Fruit fly (Drosophila melanogaster) whole organism, embryonic: ENCODE measurements around the gene CG8112.

Source experiments
- BEAF-32 ChIP-seq: fragments of 200-800 bp; sonication (Bioruptor generic); optimal IDR thresholded peaks from 3 replicates; lab custom pipeline; 2017; ENCODE audit warnings: missing biosample characterization, missing genetic modification characterization, mild to moderate bottlenecking, moderate library complexity, missing genetic modification reagents
- CG11093 ChIP-seq: fragments of 200-800 bp; sonication (Bioruptor generic); IDR thresholded peaks from 3 replicates; pipeline ENCODE4 v1.3.6; 2022; ENCODE audit warnings: missing biosample characterization, missing genetic modification characterization
- CG11560 ChIP-seq: fragments of 200-800 bp; sonication (Bioruptor generic); IDR thresholded peaks from 3 replicates; pipeline ENCODE4 v1.3.6; 2022; ENCODE audit warnings: missing biosample characterization, missing genetic modification characterization
- CG12769 ChIP-seq: fragments of 200-800 bp; sonication (Bioruptor generic); optimal IDR thresholded peaks from 2 replicates; lab custom pipeline; 2019; ENCODE audit warnings: missing biosample characterization, mild to moderate bottlenecking, missing genetic modification characterization, moderate library complexity
- CG13287 ChIP-seq: fragments of 200-800 bp; sonication (Bioruptor generic); IDR thresholded peaks from 2 replicates; pipeline ENCODE4 v1.3.6; 2022; ENCODE audit warnings: missing biosample characterization, missing genetic modification characterization; ENCODE audit not compliant: partially characterized antibody
- CG13775 ChIP-seq: fragments of 200-800 bp; sonication (Bioruptor generic); optimal IDR thresholded peaks from 3 replicates; lab custom pipeline; 2017; ENCODE audit warnings: missing biosample characterization, mild to moderate bottlenecking, missing genetic modification characterization
- CG17912 ChIP-seq: fragments of 200-800 bp; sonication (Bioruptor generic); optimal IDR thresholded peaks from 2 replicates; lab custom pipeline; 2018; ENCODE audit warnings: missing biosample characterization, mild to moderate bottlenecking, missing genetic modification characterization
- CG1792 ChIP-seq: fragments of 200-800 bp; sonication (Bioruptor generic); optimal IDR thresholded peaks from 2 replicates; lab custom pipeline; 2016; ENCODE audit warnings: missing biosample characterization, missing genetic modification characterization
- CG2120 ChIP-seq: fragments of 200-800 bp; sonication (Bioruptor generic); optimal IDR thresholded peaks from 3 replicates; lab custom pipeline; 2016; ENCODE audit warnings: missing biosample characterization, missing genetic modification characterization
- CG31224 ChIP-seq: fragments of 200-800 bp; sonication (Bioruptor generic); IDR thresholded peaks from 2 replicates; pipeline ENCODE4 v1.3.6; 2022; ENCODE audit warnings: missing biosample characterization, missing genetic modification characterization
- CG3163 ChIP-seq: fragments of 200-800 bp; sonication (Bioruptor generic); optimal IDR thresholded peaks from 3 replicates; lab custom pipeline; 2016; ENCODE audit warnings: missing biosample characterization, missing genetic modification characterization
- CG4730 ChIP-seq: fragments of 200-800 bp; sonication (Bioruptor generic); IDR thresholded peaks from 2 replicates; pipeline ENCODE4 v1.3.6; 2022; ENCODE audit warnings: missing biosample characterization, missing genetic modification characterization
- CG5180 ChIP-seq: fragments of 200-800 bp; sonication (Bioruptor generic); optimal IDR thresholded peaks from 3 replicates; lab custom pipeline; 2017; ENCODE audit warnings: missing biosample characterization, missing genetic modification characterization, mild to moderate bottlenecking, moderate library complexity, missing genetic modification reagents
- CG5245 ChIP-seq: fragments of 200-800 bp; sonication (Bioruptor generic); optimal IDR thresholded peaks from 3 replicates; lab custom pipeline; 2016; ENCODE audit warnings: missing biosample characterization, missing genetic modification characterization
- CG6175 ChIP-seq: fragments of 200-800 bp; sonication (Bioruptor generic); IDR thresholded peaks from 3 replicates; pipeline ENCODE4 v1.3.6; 2022; ENCODE audit warnings: missing biosample characterization, missing genetic modification characterization
- CG6683 ChIP-seq: fragments of 200-800 bp; sonication (Bioruptor generic); optimal IDR thresholded peaks from 2 replicates; lab custom pipeline; 2017; ENCODE audit warnings: missing biosample characterization, mild to moderate bottlenecking, missing genetic modification characterization, missing genetic modification reagents
- CG7556 ChIP-seq: fragments of 200-800 bp; sonication (Bioruptor generic); optimal IDR thresholded peaks from 2 replicates; lab custom pipeline; 2017; ENCODE audit warnings: missing biosample characterization, mild to moderate bottlenecking, missing genetic modification characterization
- CG8478 ChIP-seq: fragments of >200 bp; optimal IDR thresholded peaks from 2 replicates; lab custom pipeline; 2018
- CG8765 ChIP-seq: fragments of 200-800 bp; sonication (Bioruptor generic); IDR thresholded peaks from 2 replicates; pipeline ENCODE4 v1.3.6; 2022; ENCODE audit warnings: missing biosample characterization, missing genetic modification characterization
- CG8924 ChIP-seq: fragments of 200-800 bp; optimal IDR thresholded peaks from 3 replicates; lab custom pipeline; 2019; ENCODE audit warnings: missing biosample characterization, mild to moderate bottlenecking, missing genetic modification characterization, moderate library complexity
- CG9932 ChIP-seq: fragments of 200-800 bp; sonication (Bioruptor generic); IDR thresholded peaks from 2 replicates; pipeline ENCODE4 v1.3.6; 2022; ENCODE audit warnings: missing biosample characterization, missing genetic modification characterization
- Dad ChIP-seq: fragments of 200-800 bp; sonication (Bioruptor generic); optimal IDR thresholded peaks from 3 replicates; lab custom pipeline; 2016; ENCODE audit warnings: missing biosample characterization, missing genetic modification characterization
- Dbx ChIP-seq: fragments of 200-800 bp; sonication (Bioruptor generic); IDR thresholded peaks from 3 replicates; pipeline ENCODE4 v1.3.6; 2022; ENCODE audit warnings: missing biosample characterization, missing genetic modification characterization
- Doc3 ChIP-seq: fragments of 200-800 bp; sonication (Bioruptor generic); IDR thresholded peaks from 3 replicates; pipeline ENCODE4 v1.3.6; 2022; ENCODE audit warnings: missing biosample characterization, missing genetic modification characterization; ENCODE audit not compliant: partially characterized antibody
- H2.0 ChIP-seq: fragments of 200-800 bp; sonication (Bioruptor generic); IDR thresholded peaks from 2 replicates; pipeline ENCODE4 v1.3.6; 2022; ENCODE audit warnings: missing biosample characterization, missing genetic modification characterization
- HmgZ ChIP-seq: fragments of 200-800 bp; sonication (Bioruptor generic); optimal IDR thresholded peaks from 2 replicates; lab custom pipeline; 2018; ENCODE audit warnings: missing biosample characterization, mild to moderate bottlenecking, missing genetic modification characterization
- Lim3 ChIP-seq: fragments of 200-800 bp; sonication (Bioruptor generic); IDR thresholded peaks from 2 replicates; pipeline ENCODE4 v1.3.6; 2022; ENCODE audit warnings: missing biosample characterization, missing genetic modification characterization
- NFAT ChIP-seq: fragments of 200-800 bp; sonication (Bioruptor generic); IDR thresholded peaks from 2 replicates; pipeline ENCODE4 v1.3.6; 2022; ENCODE audit warnings: missing biosample characterization, missing genetic modification characterization
- Nf-YA ChIP-seq: fragments of 200-800 bp; sonication (Bioruptor generic); IDR thresholded peaks from 2 replicates; pipeline ENCODE4 v1.3.6; 2022; ENCODE audit warnings: missing biosample characterization, missing genetic modification characterization
- Scr ChIP-seq: fragments of 200-800 bp; sonication (Bioruptor generic); IDR thresholded peaks from 2 replicates; pipeline ENCODE4 v1.3.6; 2022; ENCODE audit warnings: missing biosample characterization, missing genetic modification characterization; ENCODE audit not compliant: partially characterized antibody
- Six4 ChIP-seq: fragments of 200-800 bp; sonication (Bioruptor generic); optimal IDR thresholded peaks from 2 replicates; lab custom pipeline; 2016; ENCODE audit warnings: missing biosample characterization, missing genetic modification characterization
- Stat92E ChIP-seq, 3 experiments: fragments of >200 bp in 2 of 3; fragments of 200-800 bp in 1 of 3; sonication (Bioruptor generic) in 1 of 3; optimal IDR thresholded peaks; 2 replicates each; lab custom pipeline; 2017 to 2019; ENCODE audit warnings: missing biosample characterization in 3 of 3, missing genetic modification characterization in 3 of 3, mild to moderate bottlenecking in 1 of 3, moderate library complexity in 1 of 3
- cato ChIP-seq: fragments of 200-800 bp; sonication (Bioruptor generic); optimal IDR thresholded peaks from 2 replicates; lab custom pipeline; 2016; ENCODE audit warnings: missing biosample characterization, missing genetic modification characterization, borderline replicate concordance
- cg ChIP-seq: fragments of 200-800 bp; sonication (Bioruptor generic); optimal IDR thresholded peaks from 3 replicates; lab custom pipeline; 2019; ENCODE audit warnings: missing biosample characterization, mild to moderate bottlenecking, missing genetic modification characterization, moderate library complexity
- crol ChIP-seq: fragments of 200-800 bp; sonication (Bioruptor generic); IDR thresholded peaks from 2 replicates; pipeline ENCODE4 v1.3.6; 2022; ENCODE audit warnings: missing biosample characterization, missing genetic modification characterization
- dmrt11E ChIP-seq: fragments of 200-800 bp; sonication (Bioruptor generic); optimal IDR thresholded peaks from 3 replicates; lab custom pipeline; 2018; ENCODE audit warnings: missing biosample characterization, mild to moderate bottlenecking, missing genetic modification characterization, moderate library complexity
- ems ChIP-seq: fragments of 200-800 bp; sonication (Bioruptor generic); optimal IDR thresholded peaks from 3 replicates; lab custom pipeline; 2016; ENCODE audit warnings: missing biosample characterization, missing genetic modification characterization
- fd102C ChIP-seq: fragments of 200-800 bp; sonication (Bioruptor generic); optimal IDR thresholded peaks from 2 replicates; lab custom pipeline; 2018; ENCODE audit warnings: missing biosample characterization, mild to moderate bottlenecking, missing genetic modification characterization, moderate library complexity
- gsb-n ChIP-seq: fragments of 200-800 bp; sonication (Bioruptor generic); optimal IDR thresholded peaks from 3 replicates; lab custom pipeline; 2018; ENCODE audit warnings: missing biosample characterization, mild to moderate bottlenecking, missing genetic modification characterization
- gt ChIP-seq: fragments of 200-800 bp; sonication (Bioruptor generic); IDR thresholded peaks from 2 replicates; pipeline ENCODE4 v1.3.6; 2022; ENCODE audit warnings: missing biosample characterization, missing genetic modification characterization
- her ChIP-seq: fragments of 200-800 bp; sonication (Bioruptor generic); optimal IDR thresholded peaks from 2 replicates; lab custom pipeline; 2016; ENCODE audit warnings: missing biosample characterization, missing genetic modification characterization
- knrl ChIP-seq: fragments of 200-800 bp; sonication (Bioruptor generic); IDR thresholded peaks from 3 replicates; pipeline ENCODE4 v1.3.6; 2022; ENCODE audit warnings: missing biosample characterization, missing genetic modification characterization; ENCODE audit not compliant: partially characterized antibody
- odd ChIP-seq: fragments of 200-800 bp; sonication (Bioruptor generic); optimal IDR thresholded peaks from 2 replicates; lab custom pipeline; 2017; ENCODE audit warnings: missing biosample characterization, mild to moderate bottlenecking, missing genetic modification characterization
- prd ChIP-seq, 3 experiments: fragments of >200 bp in 2 of 3; fragments of 200-800 bp in 1 of 3; sonication (Bioruptor generic) in 1 of 3; optimal IDR thresholded peaks in 2 of 3; IDR thresholded peaks in 1 of 3; 2 replicates in 2 of 3; 3 replicates in 1 of 3; pipeline versions ENCODE4 v1.3.6 to Lab custom; 2017 to 2022; ENCODE audit warnings: missing biosample characterization in 1 of 3, missing genetic modification characterization in 1 of 3
- ro ChIP-seq: fragments of 200-800 bp; sonication (Bioruptor generic); IDR thresholded peaks from 2 replicates; pipeline ENCODE4 v1.3.6; 2022; ENCODE audit warnings: missing biosample characterization, missing genetic modification characterization
- sens ChIP-seq: fragments of 200-800 bp; sonication (Bioruptor generic); peaks from one replicate; lab custom pipeline; 2016; ENCODE audit warnings: missing biosample characterization, missing genetic modification characterization
- sug ChIP-seq: fragments of 200-800 bp; optimal IDR thresholded peaks from 2 replicates; lab custom pipeline; 2019; ENCODE audit warnings: missing biosample characterization, mild to moderate bottlenecking, missing genetic modification characterization, moderate library complexity
- tgo ChIP-seq: fragments of 200-800 bp; sonication (Bioruptor generic); IDR thresholded peaks from 3 replicates; pipeline ENCODE4 v1.3.6; 2022; ENCODE audit warnings: missing biosample characterization, missing genetic modification characterization
- trh ChIP-seq: fragments of 200-800 bp; sonication (Bioruptor generic); optimal IDR thresholded peaks from 2 replicates; lab custom pipeline; 2016; ENCODE audit warnings: missing biosample characterization, missing genetic modification characterization

Gene CG8112

dm6 chr3R:8747134-8747870 lies 34.6 kb downstream of the CG8112 start, which contains the start of the genes CG9801 and Nasp (continued):
- TF ChIP-seq CG5180 (GFP tag; lab: Kevin White, UChicago) (no peak), odd (GFP tag; lab: Kevin White, UChicago) (no peak), CG8765 (no peak), NFAT (GFP tag; lab: Robert Waterston, UW) (peak; percentile 56; the same call in 1 of the 2 replicates), CG4730 (GFP tag; lab: Robert Waterston, UW) (no peak), cg (GFP tag; lab: Kevin White, UChicago) (no peak), Lim3 (GFP tag; lab: Robert Waterston, UW) (no peak), ems (peak; percentile 13), Dad (peak; percentile 35), H2.0 (GFP tag; lab: Robert Waterston, UW) (no peak), CG2120 (GFP tag; lab: Kevin White, UChicago) (peak; percentile 46), CG11560 (tag; lab: Robert Waterston, UW) (peak; percentile 65; the same call in 2 of the 3 replicates), gt (no peak), prd (optimal IDR thresholded peaks at IDR 0.05; lab: Kevin White, UChicago) (no peak), prd (GFP tag; IDR thresholded peaks at IDR 0.05; lab: Robert Waterston, UW) (peak; percentile 22; the same call in 1 of the 3 replicates), CG13775 (GFP tag; lab: Kevin White, UChicago) (peak; percentile 31), dmrt11E (tag; lab: Kevin White, UChicago) (peak; percentile 11), CG11093 (GFP tag; lab: Robert Waterston, UW) (no peak), CG6683 (no peak), cato (GFP tag; lab: Kevin White, UChicago) (no peak), CG5245 (peak; percentile 7), trh (GFP tag; lab: Kevin White, UChicago) (no peak), fd102C (no peak), Doc3 (GFP tag; lab: Robert Waterston, UW) (peak; percentile 49; the same call in 2 of the 3 replicates), CG12769 (peak; percentile 29), Stat92E (GFP tag; optimal IDR thresholded peaks at IDR 0.05; lab: Kevin White, UChicago) (peak in 1 of 3 experiments; percentile 63), CG17912 (GFP tag; lab: Kevin White, UChicago) (peak; percentile 35), her (GFP tag; lab: Kevin White, UChicago) (peak; percentile 39), BEAF-32 (GFP tag; lab: Kevin White, UChicago) (peak; percentile 81), Nf-YA (GFP tag; lab: Robert Waterston, UW) (no peak), gsb-n (tag; lab: Kevin White, UChicago) (peak; percentile 43), CG7556 (GFP tag; lab: Kevin White, UChicago) (no peak), sens (GFP tag; lab: Kevin White, UChicago) (peak; percentile 87), HmgZ (peak; percentile 76), CG31224 (GFP tag; lab: Robert Waterston, UW) (0 out of 2 replicates have a peak, but pooled peaks have one; percentile 18), ro (no peak), CG1792 (GFP tag; lab: Kevin White, UChicago) (no peak), Dbx (peak; percentile 36; the same call in 1 of the 3 replicates), CG3163 (GFP tag; lab: Kevin White, UChicago) (peak; percentile 46), CG13287 (GFP tag; lab: Robert Waterston, UW) (peak; percentile 79), CG8478 (lab: Kevin White, UChicago) (no peak), CG9932 (GFP tag; lab: Robert Waterston, UW) (peak; percentile 55), crol (GFP tag; lab: Robert Waterston, UW) (no peak), tgo (GFP tag; lab: Robert Waterston, UW) (no peak), Scr (GFP tag; lab: Robert Waterston, UW) (peak; percentile 70), CG6175 (GFP tag; lab: Robert Waterston, UW) (no peak), Six4 (no peak), knrl (GFP tag; lab: Robert Waterston, UW) (peak; percentile 79), sug (tag; lab: Kevin White, UChicago) (no peak), CG8924 (tag; lab: Kevin White, UChicago) (peak; percentile 37)
